Fruit fly (Drosophila melanogaster) whole organism, wandering third instar larva: Measurements from ENCODE around the gene Jhbp11.

Experiments used
- CG32264 ChIP-seq: fragments of 200-800 bp; sonication (Bioruptor generic); optimal IDR thresholded peaks from 2 replicates; lab custom pipeline; 2016; ENCODE audit warnings: missing biosample characterization, missing genetic modification characterization
- CG9705 ChIP-seq: fragments of 200-800 bp; sonication (Bioruptor generic); optimal IDR thresholded peaks from 2 replicates; lab custom pipeline; 2018; ENCODE audit warnings: missing biosample characterization, mild to moderate bottlenecking, missing genetic modification characterization
- CrebA ChIP-seq: fragments of 200-800 bp; sonication (Bioruptor generic); optimal IDR thresholded peaks from 2 replicates; lab custom pipeline; 2016; ENCODE audit warnings: missing biosample characterization, mild to moderate bottlenecking, missing genetic modification characterization, borderline replicate concordance
- Dfd ChIP-seq: fragments of >200 bp; optimal IDR thresholded peaks from 2 replicates; lab custom pipeline; 2017; ENCODE audit warnings: missing biosample characterization, missing genetic modification characterization
- Dif ChIP-seq: fragments of 200-275, 200-300 bp; sonication (Bioruptor generic); optimal IDR thresholded peaks from 2 replicates; lab custom pipeline; 2018; ENCODE audit warnings: missing biosample characterization, missing genetic modification characterization; ENCODE audit not compliant: partially characterized antibody
- GATAd ChIP-seq: sonication (Bioruptor generic); optimal IDR thresholded peaks from 2 replicates; lab custom pipeline; 2016; ENCODE audit warnings: missing biosample characterization, missing genetic modification characterization
- Hnf4 ChIP-seq: fragments of 200-800 bp; sonication (Bioruptor generic); optimal IDR thresholded peaks from 2 replicates; lab custom pipeline; 2016; ENCODE audit warnings: missing biosample characterization, mild to moderate bottlenecking, missing genetic modification characterization
- Hr78 ChIP-seq: fragments of >200 bp; optimal IDR thresholded peaks from 2 replicates; lab custom pipeline; 2017; ENCODE audit warnings: missing biosample characterization, missing genetic modification characterization
- Hr83 ChIP-seq: fragments of 200-300 bp; sonication (Bioruptor generic); optimal IDR thresholded peaks from 2 replicates; lab custom pipeline; 2016; ENCODE audit warnings: missing biosample characterization, mild to moderate bottlenecking, missing genetic modification characterization, moderate library complexity; ENCODE audit not compliant: poor library complexity, severe bottlenecking
- Jra ChIP-seq: sonication (Bioruptor generic); optimal IDR thresholded peaks from 2 replicates; lab custom pipeline; 2016; ENCODE audit warnings: missing biosample characterization, missing genetic modification characterization
- Mio ChIP-seq: sonication (Bioruptor generic); optimal IDR thresholded peaks from 2 replicates; lab custom pipeline; 2016; ENCODE audit warnings: missing biosample characterization, missing genetic modification characterization
- Myc ChIP-seq: fragments of >200 bp; optimal IDR thresholded peaks from 2 replicates; lab custom pipeline; 2017
- N ChIP-seq: fragments of >200 bp; optimal IDR thresholded peaks from 2 replicates; lab custom pipeline; 2018; ENCODE audit warnings: missing biosample characterization, missing external identifiers, missing genetic modification characterization
- Rel ChIP-seq, 2 experiments: fragments of 200-800 bp; sonication (Bioruptor generic) in 1 of 2; optimal IDR thresholded peaks; 2 replicates in 1 of 2; 3 replicates in 1 of 2; lab custom pipeline; 2016 to 2019; ENCODE audit warnings: mild to moderate bottlenecking in 2 of 2, missing biosample characterization in 2 of 2, missing genetic modification characterization in 2 of 2, moderate library complexity in 1 of 2
- Sp1 ChIP-seq: fragments of 200-800 bp; sonication (Bioruptor generic); optimal IDR thresholded peaks from 3 replicates; lab custom pipeline; 2019; ENCODE audit warnings: missing biosample characterization, mild to moderate bottlenecking, missing genetic modification characterization, moderate library complexity
- Vsx2 ChIP-seq: fragments of 200-300, 225-300 bp; sonication (Bioruptor generic); optimal IDR thresholded peaks from 2 replicates; lab custom pipeline; 2018; ENCODE audit warnings: missing biosample characterization, missing genetic modification characterization; ENCODE audit not compliant: partially characterized antibody
- br ChIP-seq: fragments of 200-800 bp; sonication (Bioruptor generic); optimal IDR thresholded peaks from 2 replicates; lab custom pipeline; 2016; ENCODE audit warnings: missing biosample characterization, missing genetic modification characterization
- brk ChIP-seq: fragments of 200-800 bp; sonication (Bioruptor generic); optimal IDR thresholded peaks from 2 replicates; lab custom pipeline; 2016; ENCODE audit warnings: missing biosample characterization, mild to moderate bottlenecking, missing genetic modification characterization
- dl ChIP-seq, 2 experiments: fragments of 175-275, 200-275 bp in 1 of 2; fragments of 200-275 bp in 1 of 2; sonication (Bioruptor generic); optimal IDR thresholded peaks; lab custom pipeline; 2018; ENCODE audit warnings: mild to moderate bottlenecking in 2 of 2, missing biosample characterization in 2 of 2, missing genetic modification characterization in 2 of 2, moderate library complexity in 2 of 2; ENCODE audit not compliant: partially characterized antibody in 2 of 2, insufficient read depth in 1 of 2
- dmrt93B ChIP-seq: fragments of 200-800 bp; sonication (Bioruptor generic); optimal IDR thresholded peaks from 2 replicates; lab custom pipeline; 2018; ENCODE audit warnings: missing biosample characterization, mild to moderate bottlenecking, missing genetic modification characterization
- ey ChIP-seq: fragments of 200-800 bp; sonication (Bioruptor generic); optimal IDR thresholded peaks from 2 replicates; lab custom pipeline; 2016; ENCODE audit warnings: missing biosample characterization, missing genetic modification characterization
- foxo ChIP-seq, 2 experiments: fragments of 200-800 bp; sonication (Bioruptor generic); optimal IDR thresholded peaks; 2 replicates in 1 of 2; 3 replicates in 1 of 2; lab custom pipeline; 2016 to 2017; ENCODE audit warnings: missing biosample characterization in 2 of 2, missing genetic modification characterization in 2 of 2
- fru ChIP-seq: fragments of 200-800 bp; sonication (Bioruptor generic); optimal IDR thresholded peaks from 3 replicates; lab custom pipeline; 2016; ENCODE audit warnings: missing biosample characterization, mild to moderate bottlenecking, missing genetic modification characterization
- h ChIP-seq: fragments of 200-800 bp; sonication (Bioruptor generic); optimal IDR thresholded peaks from 3 replicates; lab custom pipeline; 2016; ENCODE audit warnings: missing biosample characterization, mild to moderate bottlenecking, missing genetic modification characterization
- lola ChIP-seq: fragments of >200 bp; optimal IDR thresholded peaks from 2 replicates; lab custom pipeline; 2017; ENCODE audit warnings: missing biosample characterization, missing genetic modification characterization
- pan ChIP-seq: fragments of >200 bp; optimal IDR thresholded peaks from 2 replicates; lab custom pipeline; 2017
- psq ChIP-seq: fragments of 200-800 bp; sonication (Bioruptor generic); optimal IDR thresholded peaks from 3 replicates; lab custom pipeline; 2017; ENCODE audit warnings: missing biosample characterization, mild to moderate bottlenecking, missing genetic modification characterization, moderate library complexity
- rgr ChIP-seq: fragments of 200-800 bp; sonication (Bioruptor generic); optimal IDR thresholded peaks from 3 replicates; lab custom pipeline; 2016; ENCODE audit warnings: missing biosample characterization, mild to moderate bottlenecking, missing genetic modification characterization
- sage ChIP-seq: fragments of 200-800 bp; sonication (Bioruptor generic); optimal IDR thresholded peaks from 2 replicates; lab custom pipeline; 2016; ENCODE audit warnings: missing biosample characterization, mild to moderate bottlenecking, missing genetic modification characterization
- woc ChIP-seq: sonication (Bioruptor generic); optimal IDR thresholded peaks from 2 replicates; lab custom pipeline; 2016; ENCODE audit warnings: missing biosample characterization, mild to moderate bottlenecking, missing genetic modification characterization

The Jhbp11 gene

DNA sequence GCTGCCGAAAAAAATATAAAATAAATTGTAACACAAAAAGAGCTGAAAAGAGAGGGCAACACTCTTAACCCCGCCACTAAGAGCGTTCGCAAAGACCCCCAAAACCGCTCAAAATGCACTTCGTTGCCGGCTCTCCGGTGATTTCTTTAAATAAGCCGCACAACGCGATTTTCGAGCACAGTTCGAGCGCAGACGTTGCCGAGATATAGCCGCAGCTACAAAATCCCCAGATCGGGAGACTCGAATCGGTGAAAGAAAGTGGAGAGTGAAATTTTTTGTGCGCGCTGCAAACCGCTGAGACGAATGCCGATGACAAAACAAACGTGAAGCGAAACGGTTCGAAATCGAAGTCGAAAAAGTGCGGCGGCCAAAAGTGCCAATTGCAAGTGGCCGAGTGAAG lies 25.3 kb upstream of the Jhbp11 start, which contains the start of gene CG14257:
CG14257 (plus strand) TSS at position 177 of the 400 bp plus-strand sequence.
- TF ChIP-seq Dif (GFP tag; lab: Kevin White, UChicago) (peak; percentile 48), Rel (GFP tag; optimal IDR thresholded peaks at IDR 0.05; lab: Kevin White, UChicago) (no peak), Rel (tag; optimal IDR thresholded peaks at IDR 0.05; lab: Kevin White, UChicago) (peak; percentile 23), pan (lab: Kevin White, UChicago) (no peak), br (GFP tag; lab: Kevin White, UChicago) (no peak), Hr83 (GFP tag; lab: Kevin White, UChicago) (no peak), psq (GFP tag; lab: Kevin White, UChicago) (peak; percentile 71), Mio (GFP tag; lab: Kevin White, UChicago) (no peak), N (GFP tag; lab: Kevin White, UChicago) (no peak), foxo (GFP tag; optimal IDR thresholded peaks at IDR 0.05; lab: Kevin White, UChicago) (no peak), Vsx2 (GFP tag; lab: Kevin White, UChicago) (peak; percentile 8)

DNA sequence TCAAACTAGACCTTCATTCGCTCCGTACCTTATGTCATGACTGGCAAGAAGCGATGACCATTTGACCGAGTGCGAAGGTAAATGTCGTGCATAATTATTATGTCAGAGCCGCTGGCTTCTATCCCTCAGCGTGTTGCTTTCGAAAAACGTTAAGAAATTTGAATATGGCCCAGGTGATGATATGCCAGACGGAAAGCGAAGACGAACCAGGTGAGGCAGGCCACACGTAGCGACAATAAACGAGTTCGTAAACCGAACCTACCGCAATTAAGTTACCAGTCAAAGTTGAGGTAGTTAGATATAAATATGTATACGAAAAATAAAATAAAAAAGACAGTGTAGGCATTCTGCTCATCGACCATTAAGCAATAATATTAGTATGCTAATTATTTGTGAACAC lies 24.4 kb upstream of the Jhbp11 start:
- no peak for TF ChIP-seq GATAd (GFP tag; lab: Kevin White, UChicago)
- TF ChIP-seq Hnf4 (GFP tag; lab: Kevin White, UChicago) = no peak
- TF ChIP-seq brk (GFP tag; lab: Kevin White, UChicago) = no peak
- TF ChIP-seq h (GFP tag; lab: Kevin White, UChicago) = no peak
- no peak for TF ChIP-seq lola (GFP tag; lab: Kevin White, UChicago)

DNA sequence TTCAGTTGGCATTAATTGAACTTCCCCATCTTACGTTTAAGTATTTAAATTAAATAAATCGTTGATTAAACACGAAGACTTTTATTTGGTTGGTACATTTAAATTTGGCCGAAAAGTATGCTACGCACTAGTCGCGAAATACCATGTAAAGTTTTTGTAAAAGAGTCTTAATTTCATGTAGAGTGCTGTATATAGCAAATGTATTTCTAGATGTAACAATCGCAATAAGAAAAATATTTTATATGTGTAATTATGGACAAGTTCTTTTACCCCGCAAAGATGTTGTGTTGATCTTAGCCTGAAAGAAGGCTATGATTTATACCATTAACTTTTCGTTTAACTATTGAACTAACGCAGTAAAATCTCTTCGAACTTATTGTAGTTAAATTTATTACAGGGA lies 18.3 kb upstream of the Jhbp11 start:
- TF ChIP-seq N (GFP tag; lab: Kevin White, UChicago) (no peak), Myc (lab: Kevin White, UChicago) (peak; percentile 66)
- TF ChIP-seq, all 38 proteins: peak for 1

DNA sequence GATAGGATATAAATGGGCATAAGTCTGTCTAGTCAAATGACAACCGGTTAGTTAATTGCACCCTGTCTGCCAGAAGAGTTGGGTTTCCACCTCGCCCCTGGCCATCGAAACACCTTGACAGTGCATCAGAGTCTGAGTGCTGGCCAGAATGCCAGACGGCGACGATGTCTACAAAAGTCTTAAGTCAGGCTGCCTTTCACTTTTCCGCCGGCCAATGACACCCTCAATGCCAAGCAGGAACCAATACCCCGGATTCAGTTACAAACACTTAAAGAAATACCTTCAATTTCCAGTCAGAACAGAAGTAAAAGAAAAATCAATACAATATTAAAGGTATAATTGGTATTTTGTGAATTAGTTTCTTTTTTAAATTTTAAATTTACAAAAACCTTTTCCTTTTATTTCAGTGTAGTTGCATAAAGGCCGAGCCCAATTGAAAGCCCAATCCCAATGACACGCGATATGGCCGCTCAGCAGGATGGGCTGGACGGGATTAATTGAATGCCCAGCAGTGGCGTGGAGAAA lies 16.4 kb upstream of the Jhbp11 start:
- TF ChIP-seq fru (GFP tag; lab: Kevin White, UChicago) (peak; percentile 12), foxo (GFP tag; optimal IDR thresholded peaks at IDR 0.05; lab: Kevin White, UChicago) (peak in 1 of 2 experiments; percentile 10), Hnf4 (GFP tag; lab: Kevin White, UChicago) (no peak), h (GFP tag; lab: Kevin White, UChicago) (peak; percentile 7)
- TF ChIP-seq, all 38 proteins: peak for 3

DNA sequence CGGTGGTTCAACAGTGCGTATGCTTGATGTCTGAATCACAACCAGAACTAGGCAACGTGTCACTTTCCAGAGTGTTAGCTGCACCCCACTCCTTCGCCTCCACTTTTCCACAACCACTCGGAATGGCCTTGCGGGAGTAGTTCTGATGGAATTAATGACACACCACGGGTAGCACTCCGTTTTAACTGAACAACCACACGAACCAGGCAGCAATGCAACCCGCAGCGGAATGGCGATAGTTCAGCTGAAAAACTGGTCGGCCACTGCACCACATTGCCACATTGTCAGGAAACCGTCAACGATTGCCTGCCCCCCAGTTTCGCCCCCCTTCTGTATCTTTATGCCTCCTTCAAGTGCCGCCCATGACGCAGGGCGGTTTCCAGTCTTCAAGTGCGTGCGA lies 13.5 kb upstream of the Jhbp11 start, which contains the start of gene Cpr97Ea:
Cpr97Ea (minus strand) TSS at position 230 of the 400 bp plus-strand sequence.
- no peak for TF ChIP-seq sage (GFP tag; lab: Kevin White, UChicago)
- no peak for TF ChIP-seq Rel (GFP tag; optimal IDR thresholded peaks at IDR 0.05; lab: Kevin White, UChicago)
- no peak for TF ChIP-seq Rel (tag; optimal IDR thresholded peaks at IDR 0.05; lab: Kevin White, UChicago)
- TF ChIP-seq Sp1 (GFP tag; lab: Kevin White, UChicago) = no peak
- TF ChIP-seq Vsx2 (GFP tag; lab: Kevin White, UChicago) = no peak
- TF ChIP-seq woc = no peak
- TF ChIP-seq dl (GFP tag; optimal IDR thresholded peaks at IDR 0.05; lab: Kevin White, UChicago; ENCODE audit: insufficient read depth in 1 of 2, partially characterized antibody in 2 of 2) = no peak
- no peak for TF ChIP-seq fru (GFP tag; lab: Kevin White, UChicago)
- no peak for TF ChIP-seq GATAd (GFP tag; lab: Kevin White, UChicago)
- no peak for TF ChIP-seq Mio (GFP tag; lab: Kevin White, UChicago)

DNA sequence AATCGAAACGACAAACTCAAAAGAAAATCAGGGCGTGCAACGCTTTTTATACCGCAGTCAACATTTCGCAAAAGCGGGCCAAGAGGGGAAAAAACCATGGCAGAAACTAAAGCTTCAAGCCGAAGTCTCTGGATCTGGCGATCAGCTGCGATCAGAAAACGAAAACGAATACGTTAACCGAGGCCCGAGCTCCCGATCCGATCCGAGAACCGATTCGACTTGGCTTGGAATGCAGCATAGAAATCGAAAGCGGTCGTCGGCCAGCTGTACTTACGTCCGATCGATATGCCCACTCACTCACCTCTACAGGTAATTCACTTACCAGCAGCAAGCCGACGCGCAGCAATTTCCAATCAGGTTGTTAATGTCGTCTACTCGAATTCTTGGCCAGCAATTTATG lies 9.9 kb upstream of the Jhbp11 start, which contains the start of gene Cpr97Eb:
Cpr97Eb (minus strand) TSS at position 25 of the 400 bp plus-strand sequence.
- TF ChIP-seq sage (GFP tag; lab: Kevin White, UChicago) = no peak
- TF ChIP-seq Dfd (GFP tag; lab: Kevin White, UChicago) = no peak
- no peak for TF ChIP-seq lola (GFP tag; lab: Kevin White, UChicago)
- no peak for TF ChIP-seq Hr83 (GFP tag; lab: Kevin White, UChicago)
- TF ChIP-seq ey (GFP tag; lab: Kevin White, UChicago) = no peak
- no peak for TF ChIP-seq dmrt93B
- no peak for TF ChIP-seq Myc (lab: Kevin White, UChicago)
- no peak for TF ChIP-seq CrebA (GFP tag; lab: Kevin White, UChicago)
- no peak for TF ChIP-seq CG32264 (GFP tag; lab: Kevin White, UChicago)
- TF ChIP-seq CG9705 (GFP tag; lab: Kevin White, UChicago) = no peak
- no peak for TF ChIP-seq br (GFP tag; lab: Kevin White, UChicago)
- TF ChIP-seq Mio (GFP tag; lab: Kevin White, UChicago) = no peak
- no peak for TF ChIP-seq N (GFP tag; lab: Kevin White, UChicago)
- no peak for TF ChIP-seq fru (GFP tag; lab: Kevin White, UChicago)
- TF ChIP-seq GATAd (GFP tag; lab: Kevin White, UChicago) = no peak
- TF ChIP-seq rgr = no peak
- no peak for TF ChIP-seq Jra (GFP tag; lab: Kevin White, UChicago)
- no peak for TF ChIP-seq Hr78 (GFP tag; lab: Kevin White, UChicago)
- TF ChIP-seq Hnf4 (GFP tag; lab: Kevin White, UChicago) = no peak
